Worm (Caenorhabditis elegans) whole organism, L2 larva: ENCODE data around the gene cav-1.

Experiments used
- C34F6.9 ChIP-seq: fragments of 150-350 bp; optimal IDR thresholded peaks from 2 replicates; lab custom pipeline; 2014; ENCODE audit warnings: missing biosample characterization, missing genetic modification characterization
- F13H6.1 ChIP-seq: sonication (generic microtip); optimal IDR thresholded peaks from 2 replicates; lab custom pipeline; 2016; ENCODE audit warnings: missing genetic modification characterization, missing compliant biosample characterization
- R02D3.7 ChIP-seq: fragments of 150-350 bp; optimal IDR thresholded peaks from 2 replicates; lab custom pipeline; 2014; ENCODE audit warnings: missing biosample characterization, missing genetic modification characterization
- Y55F3AM.14 ChIP-seq: fragments of 200-800 bp; sonication (Bioruptor generic); optimal IDR thresholded peaks from 2 replicates; lab custom pipeline; 2018; ENCODE audit warnings: mild to moderate bottlenecking, missing genetic modification characterization, missing compliant biosample characterization
- ZK546.5 ChIP-seq: sonication (generic microtip); optimal IDR thresholded peaks from 2 replicates; lab custom pipeline; 2017; ENCODE audit warnings: missing biosample characterization, missing genetic modification characterization
- alr-1 ChIP-seq: fragments of 150-350 bp; optimal IDR thresholded peaks from 2 replicates; lab custom pipeline; 2014; ENCODE audit warnings: missing biosample characterization, missing genetic modification characterization
- blmp-1 ChIP-seq: sonication (generic microtip); optimal IDR thresholded peaks from 2 replicates; lab custom pipeline; 2017; ENCODE audit warnings: missing genetic modification characterization, mild to moderate bottlenecking, missing compliant biosample characterization, antibody characterized with exemption, moderate library complexity; ENCODE audit not compliant: insufficient read depth
- ceh-16 ChIP-seq: fragments of 150-350 bp; optimal IDR thresholded peaks from 2 replicates; lab custom pipeline; 2014; ENCODE audit warnings: missing biosample characterization, missing genetic modification characterization
- ceh-82 ChIP-seq: fragments of 150-350 bp; optimal IDR thresholded peaks from 2 replicates; lab custom pipeline; 2014; ENCODE audit warnings: missing biosample characterization, missing genetic modification characterization
- crh-2 ChIP-seq: sonication (generic microtip); optimal IDR thresholded peaks from 2 replicates; lab custom pipeline; 2017; ENCODE audit warnings: missing biosample characterization, missing genetic modification characterization
- dmd-4 ChIP-seq: sonication (generic microtip); optimal IDR thresholded peaks from 2 replicates; lab custom pipeline; 2017; ENCODE audit warnings: missing biosample characterization, missing genetic modification characterization
- egl-27 ChIP-seq: sonication (generic microtip); optimal IDR thresholded peaks from 3 replicates; lab custom pipeline; 2017; ENCODE audit warnings: missing biosample characterization, missing genetic modification reagents, missing genetic modification characterization
- elt-1 ChIP-seq: fragments of 150-350 bp; optimal IDR thresholded peaks from 2 replicates; lab custom pipeline; 2014; ENCODE audit warnings: missing biosample characterization, missing genetic modification characterization
- fos-1 ChIP-seq: fragments of 150-350 bp; optimal IDR thresholded peaks from 2 replicates; lab custom pipeline; 2014; ENCODE audit warnings: missing biosample characterization, missing genetic modification characterization
- gmeb-1 ChIP-seq: fragments of 150-350 bp; optimal IDR thresholded peaks from 2 replicates; lab custom pipeline; 2014; ENCODE audit warnings: missing biosample characterization, missing genetic modification characterization
- lin-11 ChIP-seq: fragments of 150-350 bp; sonication (generic microtip); optimal IDR thresholded peaks from 2 replicates; lab custom pipeline; 2014; ENCODE audit warnings: missing biosample characterization, missing genetic modification characterization, inconsistent platforms, mixed read lengths
- lin-13 ChIP-seq: fragments of 150-350 bp; optimal IDR thresholded peaks from 2 replicates; lab custom pipeline; 2014; ENCODE audit warnings: missing biosample characterization, missing genetic modification reagents, missing genetic modification characterization
- lsy-2 ChIP-seq, 2 experiments: fragments of 150-350 bp in 1 of 2; sonication (generic microtip) in 1 of 2; optimal IDR thresholded peaks; 2 replicates each; lab custom pipeline; 2014 to 2017; ENCODE audit warnings: missing biosample characterization in 2 of 2, missing genetic modification characterization in 2 of 2
- mab-5 ChIP-seq: fragments of 150-350 bp; optimal IDR thresholded peaks from 2 replicates; lab custom pipeline; 2014; ENCODE audit warnings: missing biosample characterization, missing genetic modification characterization
- mbf-1 ChIP-seq: sonication (generic microtip); optimal IDR thresholded peaks from 2 replicates; lab custom pipeline; 2017; ENCODE audit warnings: missing biosample characterization, missing genetic modification characterization
- mdl-1 ChIP-seq, 2 experiments: fragments of 150-350 bp in 1 of 2; sonication (generic microtip) in 1 of 2; optimal IDR thresholded peaks; 2 replicates each; lab custom pipeline; 2017; ENCODE audit warnings: missing biosample characterization in 2 of 2, missing genetic modification characterization in 2 of 2
- nhr-10 ChIP-seq: sonication (generic microtip); optimal IDR thresholded peaks from 2 replicates; lab custom pipeline; 2017; ENCODE audit warnings: missing biosample characterization, missing genetic modification characterization
- nhr-11 ChIP-seq: fragments of 150-350 bp; optimal IDR thresholded peaks from 2 replicates; lab custom pipeline; 2014; ENCODE audit warnings: missing biosample characterization, missing genetic modification characterization
- nhr-12 ChIP-seq: fragments of 150-350 bp; optimal IDR thresholded peaks from 2 replicates; lab custom pipeline; 2014; ENCODE audit warnings: missing biosample characterization, missing genetic modification characterization
- nhr-129 ChIP-seq: fragments of 150-350 bp; optimal IDR thresholded peaks from 2 replicates; lab custom pipeline; 2014; ENCODE audit warnings: missing biosample characterization, missing genetic modification characterization
- nhr-237 ChIP-seq: fragments of 150-350 bp; optimal IDR thresholded peaks from 2 replicates; lab custom pipeline; 2014; ENCODE audit warnings: missing biosample characterization, missing genetic modification characterization
- nhr-25 ChIP-seq: fragments of 150-350 bp; sonication (generic microtip); optimal IDR thresholded peaks from 3 replicates; lab custom pipeline; 2014; ENCODE audit warnings: missing biosample characterization, missing genetic modification characterization
- nhr-6 ChIP-seq: fragments of 150-350 bp; optimal IDR thresholded peaks from 2 replicates; lab custom pipeline; 2014; ENCODE audit warnings: missing biosample characterization, missing genetic modification characterization
- nhr-77 ChIP-seq: fragments of 150-350 bp; optimal IDR thresholded peaks from 2 replicates; lab custom pipeline; 2014; ENCODE audit warnings: missing biosample characterization, missing genetic modification characterization
- peb-1 ChIP-seq: fragments of 150-350 bp; optimal IDR thresholded peaks from 2 replicates; lab custom pipeline; 2014; ENCODE audit warnings: missing biosample characterization, missing genetic modification characterization
- sem-4 ChIP-seq: fragments of 150-350 bp; optimal IDR thresholded peaks from 2 replicates; lab custom pipeline; 2014; ENCODE audit warnings: missing biosample characterization, missing genetic modification reagents, missing genetic modification characterization
- snpc-4 ChIP-seq: fragments of 150-350 bp; optimal IDR thresholded peaks from 2 replicates; lab custom pipeline; 2014; ENCODE audit warnings: missing biosample characterization, missing genetic modification characterization
- unc-39 ChIP-seq: fragments of 150-350 bp; optimal IDR thresholded peaks from 2 replicates; lab custom pipeline; 2014; ENCODE audit warnings: missing biosample characterization, missing genetic modification characterization
- unc-55 ChIP-seq: fragments of 150-350 bp; sonication (generic microtip); optimal IDR thresholded peaks from 3 replicates; lab custom pipeline; 2014; ENCODE audit warnings: missing biosample characterization, missing genetic modification reagents, missing genetic modification characterization
- unc-62 ChIP-seq: fragments of 150-350 bp; optimal IDR thresholded peaks from 2 replicates; lab custom pipeline; 2014; ENCODE audit warnings: missing biosample characterization, missing genetic modification reagents, missing genetic modification characterization
- zag-1 ChIP-seq: fragments of 150-350 bp; optimal IDR thresholded peaks from 2 replicates; lab custom pipeline; 2014; ENCODE audit warnings: missing biosample characterization, missing genetic modification characterization
- ztf-1 ChIP-seq: fragments of 200-800 bp; sonication (Bioruptor generic); conservative IDR thresholded peaks from 2 replicates; pipeline ENCODE4 v1.3.6; 2022; ENCODE audit warnings: missing genetic modification characterization, missing compliant biosample characterization
- ztf-11 ChIP-seq: sonication (generic microtip); optimal IDR thresholded peaks from 2 replicates; lab custom pipeline; 2017; ENCODE audit warnings: missing biosample characterization, missing genetic modification characterization
- ztf-4 ChIP-seq: fragments of 150-350 bp; optimal IDR thresholded peaks from 2 replicates; lab custom pipeline; 2014; ENCODE audit warnings: missing biosample characterization, missing genetic modification characterization

The cav-1 gene

DNA sequence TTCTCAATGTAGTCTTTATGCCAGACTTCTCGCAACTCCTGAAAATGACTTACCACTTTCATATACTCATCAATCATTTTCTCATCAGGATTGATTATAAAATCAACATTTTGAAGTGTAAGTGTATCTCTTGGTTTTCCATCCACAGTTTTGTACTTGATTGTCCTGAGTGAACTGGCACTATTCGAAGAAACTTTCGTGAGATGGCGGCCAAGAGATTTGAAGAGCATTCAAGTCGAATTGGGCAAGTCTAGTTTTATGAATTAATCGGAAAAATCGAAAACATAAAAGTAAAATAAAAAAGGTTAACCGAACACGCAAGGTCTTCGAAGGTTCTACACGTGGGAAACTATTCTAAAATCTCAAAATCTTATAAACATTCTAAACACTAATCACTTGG lies 29.4 kb upstream of the cav-1 start, which contains the start of gene C28D4.7:
Gene C28D4.7, minus strand, starts transcription at position 265 of the 400 bp plus-strand sequence.
- TF ChIP-seq lsy-2 (tag; optimal IDR thresholded peaks at IDR 0.05; lab: Kevin White, UChicago) (no peak), lin-13 (no peak), elt-1 (no peak), ztf-1 (GFP tag; lab: Robert Waterston, UW) (no peak), ZK546.5 (tag; lab: Kevin White, UChicago) (no peak), nhr-6 (tag; lab: Kevin White, UChicago) (no peak), lin-11 (tag; lab: Kevin White, UChicago) (no peak), unc-39 (tag; lab: Kevin White, UChicago) (no peak)

DNA sequence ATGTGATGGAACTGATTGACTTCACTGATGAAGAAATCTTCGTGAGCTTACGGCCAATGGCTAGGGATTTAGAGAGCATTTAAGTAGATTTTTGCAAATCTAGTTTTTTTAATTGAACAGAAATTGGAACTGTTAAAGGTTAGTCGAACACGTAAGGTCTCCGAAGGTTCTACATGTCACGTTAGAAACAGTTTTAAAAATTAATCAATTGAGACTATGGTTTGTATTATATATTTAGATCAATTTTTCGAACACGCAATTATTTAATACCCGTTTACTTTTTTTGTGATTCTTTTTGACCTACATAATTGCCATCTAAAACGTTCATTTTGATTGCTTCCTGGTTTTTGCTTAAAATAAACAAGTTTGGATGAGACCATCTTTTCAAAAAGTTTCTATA lies 27.4 kb upstream of the cav-1 start, which contains the start of gene C28D4.4:
Gene C28D4.4, minus strand, starts transcription at position 101 of the 400 bp plus-strand sequence.
- TF ChIP-seq nhr-77 (tag; lab: Kevin White, UChicago) (no peak), R02D3.7 (tag; lab: Kevin White, UChicago) (no peak), egl-27 (tag; lab: Kevin White, UChicago) (no peak), lin-13 (no peak), elt-1 (no peak), ztf-4 (tag; lab: Kevin White, UChicago) (no peak), unc-62 (no peak), nhr-237 (tag; lab: Kevin White, UChicago) (no peak)

DNA sequence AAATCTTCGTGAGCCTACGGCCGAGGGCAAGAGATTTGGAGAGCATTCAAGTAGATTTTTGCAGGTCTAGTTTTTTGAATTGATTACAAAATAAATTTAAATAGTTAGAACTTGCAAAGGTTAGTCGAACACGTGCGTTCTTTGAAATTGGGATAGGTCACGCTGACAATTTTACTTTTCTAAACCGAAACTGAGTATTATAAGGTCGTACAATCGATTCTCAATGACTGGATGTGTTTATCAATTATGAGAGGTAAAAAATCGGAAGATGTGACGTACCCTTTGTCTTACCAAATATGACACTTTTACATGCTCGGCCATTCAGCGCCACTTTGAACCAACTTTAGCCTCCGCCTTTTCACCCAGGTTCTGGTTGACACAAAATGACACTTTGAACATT lies 25.5 kb upstream of the cav-1 start, which contains the start of gene C28D4.5:
Gene C28D4.5, minus strand, starts transcription at position 101 of the 400 bp plus-strand sequence.
- TF ChIP-seq nhr-12 (tag; lab: Kevin White, UChicago) (no peak), Y55F3AM.14 (no peak), lsy-2 (tag; optimal IDR thresholded peaks at IDR 0.05; lab: Kevin White, UChicago) (no peak), nhr-77 (tag; lab: Kevin White, UChicago) (no peak), crh-2 (tag; lab: Kevin White, UChicago) (no peak), mdl-1 (tag; optimal IDR thresholded peaks at IDR 0.05; lab: Kevin White, UChicago) (no peak), fos-1 (no peak)

DNA sequence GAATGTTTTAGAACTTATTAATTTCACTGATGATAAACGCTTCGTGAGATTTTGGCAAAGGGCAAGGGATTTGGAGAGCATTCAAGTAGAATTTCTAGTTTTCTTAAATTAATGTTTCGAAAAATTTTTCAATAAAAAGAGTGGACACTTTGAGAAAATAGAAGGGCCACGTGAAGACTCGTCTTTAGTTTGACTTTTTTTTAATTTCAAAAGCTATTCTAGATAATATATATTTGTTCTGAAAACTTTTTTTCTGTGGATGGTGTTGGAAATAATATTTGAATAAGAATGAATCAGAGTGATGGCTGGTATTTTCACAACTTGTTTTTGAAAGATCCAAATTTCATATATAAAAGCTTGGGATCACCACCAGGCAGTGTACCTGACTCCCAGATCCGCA lies 24.0 kb upstream of the cav-1 start, which contains the start of gene C28D4.8:
Gene C28D4.8, minus strand, starts transcription at position 101 of the 400 bp plus-strand sequence.
- TF ChIP-seq Y55F3AM.14 = no peak
- no peak for TF ChIP-seq R02D3.7 (tag; lab: Kevin White, UChicago)
- TF ChIP-seq ceh-82 (tag; lab: Kevin White, UChicago) = no peak
- no peak for TF ChIP-seq nhr-10 (tag; lab: Kevin White, UChicago)
- no peak for TF ChIP-seq blmp-1
- no peak for TF ChIP-seq nhr-11
- no peak for TF ChIP-seq nhr-6 (tag; lab: Kevin White, UChicago)
- no peak for TF ChIP-seq mdl-1 (tag; optimal IDR thresholded peaks at IDR 0.05; lab: Kevin White, UChicago)
- no peak for TF ChIP-seq dmd-4 (tag; lab: Kevin White, UChicago)
- TF ChIP-seq lin-11 (tag; lab: Kevin White, UChicago) = no peak
- no peak for TF ChIP-seq egl-27 (tag; lab: Kevin White, UChicago)
- TF ChIP-seq, all 48 proteins: peak for 0

DNA sequence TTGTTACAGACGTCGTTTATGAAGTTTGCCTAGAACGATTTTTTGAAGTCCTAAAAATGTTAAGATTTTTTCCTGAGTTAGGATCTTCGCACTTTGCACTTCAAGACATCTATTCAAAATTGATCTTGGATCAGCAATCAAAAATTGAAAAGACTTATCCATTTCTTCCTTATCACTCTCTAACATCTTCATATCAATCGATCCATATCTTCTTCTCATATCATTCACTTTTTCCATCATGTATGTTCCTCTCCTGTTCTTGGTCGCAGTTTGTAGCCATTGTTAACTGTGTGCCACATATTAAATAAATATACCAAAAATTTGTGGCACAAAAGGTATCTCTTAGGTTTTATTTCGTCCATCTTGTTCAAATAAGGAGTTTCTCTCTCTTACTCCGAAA lies 16.6 kb upstream of the cav-1 start:
- TF ChIP-seq zag-1 = no peak
- TF ChIP-seq, all 48 proteins: peak for 0

DNA sequence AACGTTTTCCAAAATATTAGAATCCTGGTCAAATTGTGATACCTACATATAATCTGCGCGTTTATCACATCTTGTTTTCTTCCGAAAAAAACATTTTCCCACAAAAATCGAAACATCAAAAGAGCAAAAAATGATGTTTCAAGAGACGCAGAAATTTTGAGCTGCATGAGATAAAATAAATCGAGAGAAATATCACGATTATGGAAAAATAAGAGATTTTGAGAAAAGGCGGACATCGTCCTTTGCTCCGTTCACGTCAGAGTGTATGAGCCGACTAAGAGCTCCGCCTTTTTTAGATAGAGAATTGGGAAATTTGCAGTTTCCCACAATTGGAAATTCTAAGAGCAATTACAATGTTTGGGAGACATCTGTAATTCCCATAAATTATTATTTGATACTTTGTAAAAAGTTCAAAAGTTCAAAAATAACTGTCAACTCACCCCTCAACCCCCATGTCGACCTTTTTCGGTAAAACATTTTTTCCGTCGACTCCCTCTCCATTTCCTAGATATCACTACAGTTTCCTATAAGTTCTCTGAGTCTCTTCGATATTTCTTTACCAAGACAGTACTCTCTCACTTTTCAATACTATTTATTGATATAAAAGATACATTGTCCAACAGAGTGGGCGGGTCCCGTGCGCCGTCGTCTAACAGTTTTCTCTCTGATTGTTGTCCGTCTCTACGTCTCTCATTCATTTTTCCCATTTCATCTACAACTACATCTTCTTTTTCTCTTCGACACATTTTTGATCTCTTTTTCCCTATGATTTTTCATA lies 15.5 kb upstream of the cav-1 start:
- TF ChIP-seq mab-5 = no peak
- TF ChIP-seq ceh-16 = no peak
- TF ChIP-seq peb-1 (tag; lab: Kevin White, UChicago) = no peak
- TF ChIP-seq unc-39 (tag; lab: Kevin White, UChicago) = no peak
- peak; percentile 55 for TF ChIP-seq gmeb-1 (tag; lab: Kevin White, UChicago)
- peak; percentile 69 for TF ChIP-seq nhr-25
- TF ChIP-seq C34F6.9 (tag; lab: Kevin White, UChicago) = no peak
- peak; percentile 1 for TF ChIP-seq nhr-129 (tag; lab: Kevin White, UChicago)
- no peak for TF ChIP-seq lsy-2 (tag; optimal IDR thresholded peaks at IDR 0.05; lab: Kevin White, UChicago)
- TF ChIP-seq ztf-11 (tag; lab: Kevin White, UChicago) = no peak
- TF ChIP-seq crh-2 (tag; lab: Kevin White, UChicago) = peak; percentile 62
- TF ChIP-seq sem-4 (tag; lab: Kevin White, UChicago) = no peak
- TF ChIP-seq R02D3.7 (tag; lab: Kevin White, UChicago) = no peak
- TF ChIP-seq blmp-1 = peak; percentile 51
- peak; percentile 27 for TF ChIP-seq F13H6.1 (tag; lab: Kevin White, UChicago)
- no peak for TF ChIP-seq ztf-4 (tag; lab: Kevin White, UChicago)
- TF ChIP-seq unc-55 (GFP tag; lab: Kevin White, UChicago) = no peak
- no peak for TF ChIP-seq dmd-4 (tag; lab: Kevin White, UChicago)
- TF ChIP-seq lin-13 = no peak
- TF ChIP-seq snpc-4 (tag; lab: Kevin White, UChicago) = no peak
- TF ChIP-seq mbf-1 = no peak
- no peak for TF ChIP-seq lin-11 (tag; lab: Kevin White, UChicago)
- TF ChIP-seq mdl-1 (tag; optimal IDR thresholded peaks at IDR 0.05; lab: Kevin White, UChicago) = no peak
- TF ChIP-seq alr-1 (tag; lab: Kevin White, UChicago) = no peak
- TF ChIP-seq ceh-82 (tag; lab: Kevin White, UChicago) = no peak
- no peak for TF ChIP-seq ZK546.5 (tag; lab: Kevin White, UChicago)
- no peak for TF ChIP-seq nhr-11
- no peak for TF ChIP-seq elt-1
- TF ChIP-seq nhr-77 (tag; lab: Kevin White, UChicago) = no peak
- TF ChIP-seq zag-1 = no peak
